Fruit fly (Drosophila melanogaster): ENCODE results near the gene CG43246.
A peak's percentile ranks its signal among the peaks of the same experiment; 100 is the strongest.

CG43246 gene

DNA sequence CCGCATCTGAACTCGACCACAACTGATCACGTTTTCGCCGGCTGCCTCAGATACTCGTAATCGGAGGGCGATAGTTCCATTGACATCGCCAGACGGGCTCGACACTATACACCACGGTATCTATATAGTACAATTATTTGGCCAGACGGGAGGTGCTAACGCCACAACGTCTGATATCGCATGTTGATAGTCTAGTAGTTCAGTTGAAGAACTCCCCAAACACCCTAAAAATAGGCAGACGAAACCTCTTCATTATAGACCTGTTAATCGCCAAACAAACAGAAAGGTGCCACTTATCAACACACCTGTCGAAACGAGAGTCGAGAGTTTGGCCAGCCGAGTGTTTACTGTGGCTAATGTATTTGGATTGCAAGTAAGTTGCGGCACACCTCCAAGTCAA lies 18.6 kb downstream of the CG43246 start (continued):
- TF ChIP-seq Eip74EF (GFP tag; optimal IDR thresholded peaks at IDR 0.05): peak in 1 of 2 experiments; percentile 13
- no peak for TF ChIP-seq pzg (GFP tag; optimal IDR thresholded peaks at IDR 0.05)
- TF ChIP-seq CG6683 (GFP tag; optimal IDR thresholded peaks at IDR 0.05): no peak
- TF ChIP-seq CG2202 (tag; optimal IDR thresholded peaks at IDR 0.05): peak; percentile 17
- TF ChIP-seq chm (GFP tag; IDR thresholded peaks at IDR 0.05): 0 out of 2 replicates have a peak, but pooled peaks have one; percentile 24
- TF ChIP-seq dmrt11E (tag; optimal IDR thresholded peaks at IDR 0.05): peak; percentile 21
- no peak for TF ChIP-seq CG2120 (GFP tag; optimal IDR thresholded peaks at IDR 0.05)
- peak; percentile 24 for TF ChIP-seq Nf-YB (GFP tag; optimal IDR thresholded peaks at IDR 0.05)
- no peak for TF ChIP-seq CG12942 (GFP tag; optimal IDR thresholded peaks at IDR 0.05)
- TF ChIP-seq Myb (GFP tag; optimal IDR thresholded peaks at IDR 0.05): no peak
- peak; percentile 69 for TF ChIP-seq CG10431 (GFP tag; optimal IDR thresholded peaks at IDR 0.05)
- no peak for TF ChIP-seq CG18476 (GFP tag; optimal IDR thresholded peaks at IDR 0.05)
- TF ChIP-seq pnt (GFP tag; optimal IDR thresholded peaks at IDR 0.05): no peak
- TF ChIP-seq Meics (GFP tag; optimal IDR thresholded peaks at IDR 0.05): peak; percentile 25
- TF ChIP-seq NFAT (GFP tag; IDR thresholded peaks at IDR 0.05): no peak
- peak; percentile 4 for TF ChIP-seq PHDP (tag; optimal IDR thresholded peaks at IDR 0.05)
- no peak for TF ChIP-seq CG11456 (GFP tag; IDR thresholded peaks at IDR 0.05)
- peak; percentile 30 for TF ChIP-seq Side (GFP tag; optimal IDR thresholded peaks at IDR 0.05)
- no peak for TF ChIP-seq CG12299 (tag; optimal IDR thresholded peaks at IDR 0.05)
- TF ChIP-seq CG9876 (GFP tag; optimal IDR thresholded peaks at IDR 0.05): no peak
- no peak for TF ChIP-seq prd (optimal IDR thresholded peaks at IDR 0.05)
- no peak; the same call in 2 of the 3 replicates for TF ChIP-seq prd (GFP tag; IDR thresholded peaks at IDR 0.05)
- TF ChIP-seq Asciz (GFP tag; optimal IDR thresholded peaks at IDR 0.05): peak; percentile 79
- no peak for TF ChIP-seq B-H2 (GFP tag; optimal IDR thresholded peaks at IDR 0.05)
- TF ChIP-seq CG10979 (tag; optimal IDR thresholded peaks at IDR 0.05): peak; percentile 1
- TF ChIP-seq CG4617 (GFP tag; optimal IDR thresholded peaks at IDR 0.05; ENCODE audit: borderline replicate concordance): no peak
- TF ChIP-seq pita (GFP tag; optimal IDR thresholded peaks at IDR 0.05): no peak
- TF ChIP-seq Lhr (GFP tag; optimal IDR thresholded peaks at IDR 0.05): peak; percentile 19
- TF ChIP-seq aop (GFP tag; IDR thresholded peaks at IDR 0.05): no peak
- TF ChIP-seq CG15514 (GFP tag; optimal IDR thresholded peaks at IDR 0.05): peak; percentile 68
- no peak; the same call in 2 of the 3 replicates for TF ChIP-seq CG6175 (GFP tag; IDR thresholded peaks at IDR 0.05)
- peak; percentile 58 for TF ChIP-seq Hey (tag; optimal IDR thresholded peaks at IDR 0.05)
- TF ChIP-seq oc (tag; optimal IDR thresholded peaks at IDR 0.05): peak; percentile 25
- no peak for TF ChIP-seq CG16779 (GFP tag; IDR thresholded peaks at IDR 0.05)
- no peak; the same call in 1 of the 2 replicates for TF ChIP-seq CG17328 (GFP tag; IDR thresholded peaks at IDR 0.05)
- TF ChIP-seq eve (GFP tag; optimal IDR thresholded peaks at IDR 0.05): peak in 1 of 2 experiments; percentile 44

DNA sequence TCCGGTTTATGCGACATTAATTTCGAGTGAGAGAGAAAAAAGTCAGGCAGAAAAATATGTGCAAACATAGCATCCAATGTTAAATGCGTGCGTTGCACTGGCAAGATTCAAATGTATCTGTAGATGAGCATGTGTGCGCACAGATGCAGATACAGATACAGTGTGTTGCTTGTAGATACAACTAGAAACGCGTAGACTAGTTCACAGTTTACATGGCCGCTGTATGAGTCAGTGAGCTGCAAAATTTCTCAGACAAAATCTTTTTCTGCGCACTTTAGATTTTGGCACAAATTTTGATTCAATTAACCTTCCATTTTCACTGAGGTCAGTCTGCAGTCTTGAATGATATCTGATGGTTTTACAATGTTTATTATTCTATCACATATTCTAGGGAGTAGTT lies 19.7 kb downstream of the CG43246 start:
- TF ChIP-seq Abd-B (GFP tag; optimal IDR thresholded peaks at IDR 0.05): no peak
- no peak for TF ChIP-seq Med (GFP tag)
- peak; percentile 1 for TF ChIP-seq nom (GFP tag; optimal IDR thresholded peaks at IDR 0.05)
- TF ChIP-seq bowl (GFP tag; IDR thresholded peaks at IDR 0.05): no peak
- 0 out of 3 replicates have a peak, but pooled peaks have one; percentile 30 for TF ChIP-seq CG2199 (GFP tag; IDR thresholded peaks at IDR 0.05)
- TF ChIP-seq chinmo (GFP tag; IDR thresholded peaks at IDR 0.05; ENCODE audit: partially characterized antibody): 0 out of 4 replicates have a peak, but pooled peaks have one; percentile 58
- TF ChIP-seq CG15479 (GFP tag; optimal IDR thresholded peaks at IDR 0.05): peak; percentile 63
- peak; percentile 33 for TF ChIP-seq twi (tag; optimal IDR thresholded peaks at IDR 0.05)
- TF ChIP-seq pan (optimal IDR thresholded peaks at IDR 0.05): no peak
- no peak for TF ChIP-seq pan (GFP tag; optimal IDR thresholded peaks at IDR 0.05 in 1 of 2, IDR thresholded peaks at IDR 0.05 in 1 of 2)
- no peak for TF ChIP-seq CG10979 (tag; optimal IDR thresholded peaks at IDR 0.05)
- TF ChIP-seq eve (GFP tag; optimal IDR thresholded peaks at IDR 0.05): peak in 1 of 2 experiments; percentile 15
- 0 out of 2 replicates have a peak, but pooled peaks have one; percentile 12 for TF ChIP-seq Xrp1 (GFP tag; IDR thresholded peaks at IDR 0.05)
- 0 out of 2 replicates have a peak, but pooled peaks have one; percentile 36 for TF ChIP-seq CG4360 (GFP tag; IDR thresholded peaks at IDR 0.05)
- no peak for TF ChIP-seq CG16813 (GFP tag; IDR thresholded peaks at IDR 0.05; ENCODE audit: partially characterized antibody)
- TF ChIP-seq z (GFP tag; IDR thresholded peaks at IDR 0.05): peak; percentile 37; the same call in 1 of the 3 replicates
- no peak for TF ChIP-seq CG3407 (GFP tag; optimal IDR thresholded peaks at IDR 0.05)
- TF ChIP-seq ci (GFP tag; IDR thresholded peaks at IDR 0.05): 0 out of 3 replicates have a peak, but pooled peaks have one; percentile 27
